Worm (Caenorhabditis elegans): ENCODE data around the gene ragc-1.

The ragc-1 gene

ce11 chrIV:11570200-11570599 lies 34.5 kb downstream of the ragc-1 start, which contains the start of gene srgp-1 (continued):
- no peak for TF ChIP-seq sox-2 (GFP tag; IDR thresholded peaks at IDR 0.05)

DNA sequence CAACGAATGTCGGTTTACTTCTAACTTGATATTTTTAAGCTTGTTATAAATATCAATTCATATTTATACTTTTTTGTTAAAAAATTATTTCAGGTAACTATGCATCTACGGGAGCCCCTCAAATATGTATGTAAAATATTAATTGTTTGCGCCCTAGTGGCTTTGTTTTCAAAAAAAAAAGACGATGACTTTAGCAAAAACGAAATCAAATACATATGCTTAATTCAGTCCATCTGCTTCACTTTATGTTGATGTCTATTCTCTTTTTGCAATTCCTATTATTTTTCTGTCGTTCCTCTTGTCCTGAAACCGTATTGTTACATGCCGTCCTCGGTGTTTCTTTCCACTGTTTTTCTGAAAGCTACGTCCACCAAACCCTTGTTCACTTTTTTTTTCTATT lies 34.9 kb downstream of the ragc-1 start:
- TF ChIP-seq tbx-2 (tag; optimal IDR thresholded peaks at IDR 0.05), result no peak

- TF ChIP-seq madf-2 (tag; optimal IDR thresholded peaks at IDR 0.05) (no peak), nhr-232 (tag; optimal IDR thresholded peaks at IDR 0.05) (no peak), hlh-8 (tag; optimal IDR thresholded peaks at IDR 0.05) (no peak), sdc-2 (tag; optimal IDR thresholded peaks at IDR 0.05) (peak; percentile 33), ceh-34 (tag; optimal IDR thresholded peaks at IDR 0.05) (peak; percentile 30), C08G9.2 (tag; optimal IDR thresholded peaks at IDR 0.05) (no peak), ceh-30 (tag; optimal IDR thresholded peaks at IDR 0.05) (no peak), pha-4 (tag; optimal IDR thresholded peaks at IDR 0.05) (no peak), eyg-1 (tag; optimal IDR thresholded peaks at IDR 0.05) (no peak), pat-9 (tag; optimal IDR thresholded peaks at IDR 0.05) (no peak), mec-3 (tag; optimal IDR thresholded peaks at IDR 0.05; ENCODE audit: borderline replicate concordance) (no peak), pqm-1 (tag; optimal IDR thresholded peaks at IDR 0.05) (no peak), unc-42 (tag; optimal IDR thresholded peaks at IDR 0.05) (no peak)
Observed at ce11 chrIV:11568249-11568940, 36.3 kb downstream of the ragc-1 start.

DNA sequence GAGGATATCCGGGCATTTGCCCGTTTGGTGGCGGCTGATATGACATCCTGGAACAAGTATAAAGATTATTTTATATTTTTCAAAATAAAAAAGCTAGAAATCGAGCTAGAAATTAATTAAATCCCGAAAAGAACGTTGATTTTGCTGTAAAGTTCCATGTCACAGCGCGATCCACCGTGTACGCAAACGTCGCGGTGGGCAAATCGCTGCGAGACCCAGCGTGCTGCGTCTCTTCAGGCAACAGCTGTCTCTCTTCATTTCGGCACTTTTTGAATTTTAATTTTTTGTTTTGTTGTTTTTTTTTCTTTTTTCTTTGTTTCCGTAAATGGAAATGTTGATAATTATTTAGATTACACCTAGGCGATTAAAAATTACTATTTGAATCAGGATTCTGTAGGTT lies 38.6 kb downstream of the ragc-1 start, which contains the start of gene sec-24.1:
TSS of gene sec-24.1 (minus strand) at position 49 of the 400 bp plus-strand sequence.
- TF ChIP-seq odd-2 (tag; optimal IDR thresholded peaks at IDR 0.05) (no peak), ceh-34 (tag; optimal IDR thresholded peaks at IDR 0.05) (no peak), pag-3 (tag; optimal IDR thresholded peaks at IDR 0.05; ENCODE audit: borderline replicate concordance) (no peak), ceh-2 (tag; optimal IDR thresholded peaks at IDR 0.05) (no peak), ceh-45 (GFP tag; IDR thresholded peaks at IDR 0.05) (no peak), pat-9 (tag; optimal IDR thresholded peaks at IDR 0.05) (peak; percentile 51), hlh-13 (GFP tag; optimal IDR thresholded peaks at IDR 0.05) (no peak), pha-4 (tag; optimal IDR thresholded peaks at IDR 0.05) (no peak), ets-4 (tag; optimal IDR thresholded peaks at IDR 0.05) (peak; percentile 17), unc-55 (GFP tag; optimal IDR thresholded peaks at IDR 0.05) (no peak), elt-2 (tag; optimal IDR thresholded peaks at IDR 0.05) (no peak), lin-11 (tag; optimal IDR thresholded peaks at IDR 0.05) (no peak), eyg-1 (tag; optimal IDR thresholded peaks at IDR 0.05) (no peak), ceh-30 (tag; optimal IDR thresholded peaks at IDR 0.05) (no peak), ceh-31 (tag; optimal IDR thresholded peaks at IDR 0.05) (peak; percentile 42), ceh-9 (tag; optimal IDR thresholded peaks at IDR 0.05) (no peak), hlh-15 (tag; optimal IDR thresholded peaks at IDR 0.05) (no peak), rnt-1 (tag; optimal IDR thresholded peaks at IDR 0.05) (peak; percentile 7), pax-1 (tag; optimal IDR thresholded peaks at IDR 0.05) (peak; percentile 13), fkh-10 (GFP tag; optimal IDR thresholded peaks at IDR 0.05) (no peak), ceh-19 (GFP tag; optimal IDR thresholded peaks at IDR 0.05) (no peak), ceh-6 (GFP tag; optimal IDR thresholded peaks at IDR 0.05) (no peak), pqm-1 (tag; optimal IDR thresholded peaks at IDR 0.05) (no peak), sox-4 (tag; optimal IDR thresholded peaks at IDR 0.05) (no peak), nfya-1 (tag; optimal IDR thresholded peaks at IDR 0.05) (peak; percentile 94), K09A11.1 (tag; optimal IDR thresholded peaks at IDR 0.05; ENCODE audit: insufficient read depth) (peak; percentile 59), ceh-18 (tag; optimal IDR thresholded peaks at IDR 0.05) (peak; percentile 18), syd-9 (tag; optimal IDR thresholded peaks at IDR 0.05) (no peak), tbx-2 (tag; optimal IDR thresholded peaks at IDR 0.05) (peak; percentile 75), F13H6.1 (tag; optimal IDR thresholded peaks at IDR 0.05) (no peak), unc-42 (tag; optimal IDR thresholded peaks at IDR 0.05) (peak; percentile 3), lim-6 (tag; optimal IDR thresholded peaks at IDR 0.05) (no peak), pros-1 (tag; optimal IDR thresholded peaks at IDR 0.05) (no peak), dve-1 (tag; optimal IDR thresholded peaks at IDR 0.05) (peak; percentile 8), ceh-22 (tag; optimal IDR thresholded peaks at IDR 0.05) (no peak), C08G9.2 (tag; optimal IDR thresholded peaks at IDR 0.05) (no peak)

Data from whole organism, late embryonic.